Fruit fly (Drosophila melanogaster) whole organism: ENCODE measurements around the gene NSD.

ENCODE experiments used
- CG8478 ChIP-seq: fragments of >200 bp; optimal IDR thresholded peaks from 2 replicates; lab custom pipeline; 2018; ENCODE audit warnings: inconsistent platforms
- Dll ChIP-seq: fragments of >200 bp; optimal IDR thresholded peaks from 2 replicates; lab custom pipeline; 2017
- EcR ChIP-seq, 2 experiments: fragments of >200 bp; optimal IDR thresholded peaks; 2 replicates each; lab custom pipeline; 2017; ENCODE audit warnings: missing biosample characterization in 2 of 2, missing genetic modification characterization in 2 of 2, missing genetic modification reagents in 2 of 2
- pan ChIP-seq: fragments of >200 bp; optimal IDR thresholded peaks from 2 replicates; lab custom pipeline; 2017
- psq ChIP-seq: fragments of >200 bp; optimal IDR thresholded peaks from 2 replicates; lab custom pipeline; 2017
- usp ChIP-seq: fragments of >200 bp; optimal IDR thresholded peaks from 2 replicates; lab custom pipeline; 2017; ENCODE audit warnings: missing biosample characterization, missing genetic modification characterization, mixed read lengths

The NSD gene

DNA sequence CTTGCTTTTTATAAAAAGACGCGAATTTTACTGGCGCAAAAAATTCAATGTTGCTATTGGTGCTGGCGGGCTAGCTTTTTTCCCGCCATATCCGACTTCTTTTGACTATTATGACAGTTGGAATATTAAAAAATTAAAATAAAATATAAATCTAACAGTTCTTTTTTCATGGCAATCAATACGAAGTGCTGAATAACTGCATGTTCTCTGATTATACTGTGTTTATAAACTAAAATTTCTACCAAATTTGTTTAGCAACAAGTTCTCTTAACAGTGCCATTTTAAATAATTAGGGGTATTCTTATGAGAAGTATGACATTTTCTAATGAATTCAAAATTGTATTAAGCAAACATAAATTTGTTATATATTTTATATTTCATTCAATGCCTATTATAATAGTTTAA lies 18.3 kb downstream of the NSD start, which contains the start of gene Boh1:
Gene Boh1, minus strand, starts transcription at position 76 of the 405 bp plus-strand sequence.
- TF ChIP-seq Dll (lab: Kevin White, UChicago), result no peak
- TF ChIP-seq psq (lab: Kevin White, UChicago), result no peak
- no peak for TF ChIP-seq EcR (GFP tag; optimal IDR thresholded peaks at IDR 0.05; lab: Kevin White, UChicago)
- no peak for TF ChIP-seq CG8478
- no peak for TF ChIP-seq usp (GFP tag; lab: Kevin White, UChicago)
- no peak for TF ChIP-seq pan (lab: Kevin White, UChicago)

dm6 chr3R:27916355-27917019 lies 21.2 kb downstream of the NSD start, which contains the start of the genes CG5003 and mRpS22:
TSS of gene CG5003 (minus strand) at chr3R:27916516.
TSS of gene mRpS22 (plus strand) at chr3R:27916908.
- no peak for TF ChIP-seq psq (lab: Kevin White, UChicago)
- no peak for TF ChIP-seq pan (lab: Kevin White, UChicago)
- no peak for TF ChIP-seq CG8478
- TF ChIP-seq usp (GFP tag; lab: Kevin White, UChicago), result no peak
- no peak for TF ChIP-seq Dll (lab: Kevin White, UChicago)
- TF ChIP-seq EcR (GFP tag; optimal IDR thresholded peaks at IDR 0.05; lab: Kevin White, UChicago), result no peak

dm6 chr3R:27912147-27912546 lies 25.5 kb downstream of the NSD start, which contains the start of gene mil:
TSS of gene mil (plus strand) at chr3R:27912447.
- TF ChIP-seq usp (GFP tag; lab: Kevin White, UChicago), result no peak
- no peak for TF ChIP-seq pan (lab: Kevin White, UChicago)
- no peak for TF ChIP-seq CG8478
- TF ChIP-seq Dll (lab: Kevin White, UChicago), result no peak
- no peak for TF ChIP-seq EcR (GFP tag; optimal IDR thresholded peaks at IDR 0.05; lab: Kevin White, UChicago)
- TF ChIP-seq psq (lab: Kevin White, UChicago), result no peak

dm6 chr3R:27905695-27906094 lies 32.0 kb downstream of the NSD start, which contains the start of gene CG34353:
TSS of gene CG34353 (minus strand) at chr3R:27905843.
- TF ChIP-seq EcR (GFP tag; optimal IDR thresholded peaks at IDR 0.05; lab: Kevin White, UChicago) (no peak), CG8478 (no peak), usp (GFP tag; lab: Kevin White, UChicago) (no peak), psq (lab: Kevin White, UChicago) (no peak), pan (lab: Kevin White, UChicago) (no peak), Dll (lab: Kevin White, UChicago) (no peak)

DNA sequence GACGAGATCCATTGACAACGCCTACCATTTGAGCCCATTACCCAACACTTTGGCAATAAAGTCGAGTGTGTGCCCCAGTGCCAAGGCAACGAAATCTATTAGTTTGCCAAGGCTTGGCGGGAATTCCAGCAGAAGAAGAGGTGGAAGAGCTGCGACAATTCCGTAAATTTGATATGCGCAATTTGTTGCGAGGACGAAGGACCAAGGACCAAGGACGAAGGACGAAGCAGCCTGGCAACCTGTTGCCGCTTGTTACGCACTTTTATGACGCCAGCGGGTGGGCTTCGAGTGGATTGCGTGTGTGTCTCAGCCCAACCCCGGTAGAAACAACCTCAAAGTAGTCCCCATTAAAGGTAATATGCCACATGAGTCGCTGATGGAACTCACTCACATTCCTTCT lies 49.5 kb downstream of the NSD start:
- no peak for TF ChIP-seq pan (lab: Kevin White, UChicago)
- TF ChIP-seq CG8478, result no peak
- TF ChIP-seq psq (lab: Kevin White, UChicago), result no peak
- no peak for TF ChIP-seq usp (GFP tag; lab: Kevin White, UChicago)
- no peak for TF ChIP-seq Dll (lab: Kevin White, UChicago)
- no peak for TF ChIP-seq EcR (GFP tag; optimal IDR thresholded peaks at IDR 0.05; lab: Kevin White, UChicago)
